Worm (Caenorhabditis elegans): Measurements from ENCODE around the gene rpl-7A.

- TF ChIP-seq syd-9 (tag; optimal IDR thresholded peaks at IDR 0.05) (no peak), unc-86 (tag; optimal IDR thresholded peaks at IDR 0.05) (no peak), elt-2 (tag; optimal IDR thresholded peaks at IDR 0.05) (no peak), hlh-30 (tag; optimal IDR thresholded peaks at IDR 0.05; ENCODE audit: insufficient read depth) (no peak), dmd-4 (tag; optimal IDR thresholded peaks at IDR 0.05; ENCODE audit: borderline replicate concordance) (no peak), nhr-11 (tag; optimal IDR thresholded peaks at IDR 0.05) (no peak), sox-2 (GFP tag; IDR thresholded peaks at IDR 0.05) (no peak), pha-2 (tag; optimal IDR thresholded peaks at IDR 0.05) (no peak)
Observed at ce11 chrIV:4422029-4422428, 31.6 kb upstream of the rpl-7A start, which contains the start of gene clec-175.

All from whole organism, late embryonic.